Fruit fly (Drosophila melanogaster) whole organism, embryonic: ENCODE data around the gene CG5013.
A peak's percentile ranks its signal among the peaks of the same experiment; 100 is the strongest.

ENCODE experiments used
- BtbVII ChIP-seq: fragments of 200-800 bp; sonication (Bioruptor generic); optimal IDR thresholded peaks from 3 replicates; lab custom pipeline; 2017; ENCODE audit warnings: missing biosample characterization, mild to moderate bottlenecking, missing genetic modification characterization
- CG10209 ChIP-seq: fragments of 200-800 bp; sonication (Bioruptor generic); optimal IDR thresholded peaks from 3 replicates; lab custom pipeline; 2017; ENCODE audit warnings: missing biosample characterization, mild to moderate bottlenecking, missing genetic modification characterization, missing genetic modification reagents
- CG10267 ChIP-seq: fragments of 200-800 bp; sonication (Bioruptor generic); optimal IDR thresholded peaks from 2 replicates; lab custom pipeline; 2018; ENCODE audit warnings: missing biosample characterization, mild to moderate bottlenecking, missing genetic modification characterization, moderate library complexity
- CG12942 ChIP-seq: fragments of 200-800 bp; sonication (Bioruptor generic); optimal IDR thresholded peaks from 3 replicates; lab custom pipeline; 2016; ENCODE audit warnings: missing biosample characterization, missing genetic modification characterization
- CG16815 ChIP-seq: fragments of 200-800 bp; sonication (Bioruptor generic); optimal IDR thresholded peaks from 3 replicates; lab custom pipeline; 2017; ENCODE audit warnings: missing biosample characterization, mild to moderate bottlenecking, missing genetic modification characterization
- CG17385 ChIP-seq: fragments of 200-800 bp; sonication (Bioruptor generic); optimal IDR thresholded peaks from 3 replicates; lab custom pipeline; 2018; ENCODE audit warnings: missing biosample characterization, mild to moderate bottlenecking, missing genetic modification characterization
- CG18262 ChIP-seq: fragments of 200-800 bp; optimal IDR thresholded peaks from 3 replicates; lab custom pipeline; 2019; ENCODE audit warnings: missing biosample characterization, mild to moderate bottlenecking, missing genetic modification characterization, moderate library complexity
- CG18476 ChIP-seq: fragments of 200-800 bp; sonication (Bioruptor generic); optimal IDR thresholded peaks from 2 replicates; lab custom pipeline; 2016; ENCODE audit warnings: missing biosample characterization, mild to moderate bottlenecking, missing genetic modification characterization
- CG18599 ChIP-seq: fragments of 200-800 bp; sonication (Bioruptor generic); optimal IDR thresholded peaks from 3 replicates; lab custom pipeline; 2017; ENCODE audit warnings: missing biosample characterization, missing genetic modification characterization, mild to moderate bottlenecking, moderate library complexity, missing genetic modification reagents
- CG2120 ChIP-seq: fragments of 200-800 bp; sonication (Bioruptor generic); optimal IDR thresholded peaks from 3 replicates; lab custom pipeline; 2016; ENCODE audit warnings: missing biosample characterization, missing genetic modification characterization
- CG2199 ChIP-seq: fragments of 200-800 bp; sonication (Bioruptor generic); IDR thresholded peaks from 3 replicates; pipeline ENCODE4 v1.3.6; 2022; ENCODE audit warnings: missing biosample characterization, missing genetic modification characterization
- CG31365 ChIP-seq: fragments of 200-800 bp; sonication (Bioruptor generic); optimal IDR thresholded peaks from 2 replicates; lab custom pipeline; 2018; ENCODE audit warnings: missing biosample characterization, mild to moderate bottlenecking, missing genetic modification characterization
- CG34224 ChIP-seq: fragments of 200-800 bp; sonication (Bioruptor generic); IDR thresholded peaks from 3 replicates; pipeline ENCODE4 v1.3.6; 2022; ENCODE audit warnings: missing biosample characterization, missing genetic modification characterization; ENCODE audit not compliant: partially characterized antibody
- CG42726 ChIP-seq: fragments of 200-800 bp; sonication (Bioruptor generic); IDR thresholded peaks from 2 replicates; pipeline ENCODE4 v1.3.6; 2022; ENCODE audit warnings: missing biosample characterization, missing genetic modification characterization; ENCODE audit not compliant: partially characterized antibody
- CG4707 ChIP-seq: fragments of 200-800 bp; sonication (Bioruptor generic); optimal IDR thresholded peaks from 2 replicates; lab custom pipeline; 2018; ENCODE audit warnings: missing biosample characterization, mild to moderate bottlenecking, missing genetic modification characterization, moderate library complexity
- CG5180 ChIP-seq: fragments of 200-800 bp; sonication (Bioruptor generic); optimal IDR thresholded peaks from 3 replicates; lab custom pipeline; 2017; ENCODE audit warnings: missing biosample characterization, missing genetic modification characterization, mild to moderate bottlenecking, moderate library complexity, missing genetic modification reagents
- CG6175 ChIP-seq: fragments of 200-800 bp; sonication (Bioruptor generic); IDR thresholded peaks from 3 replicates; pipeline ENCODE4 v1.3.6; 2022; ENCODE audit warnings: missing biosample characterization, missing genetic modification characterization
- CG6654 ChIP-seq: fragments of 200-800 bp; sonication (Bioruptor generic); optimal IDR thresholded peaks from 2 replicates; lab custom pipeline; 2017; ENCODE audit warnings: missing biosample characterization, mild to moderate bottlenecking, missing genetic modification characterization
- CG6683 ChIP-seq: fragments of 200-800 bp; sonication (Bioruptor generic); optimal IDR thresholded peaks from 2 replicates; lab custom pipeline; 2017; ENCODE audit warnings: missing biosample characterization, mild to moderate bottlenecking, missing genetic modification characterization, missing genetic modification reagents
- CG7963 ChIP-seq: fragments of 200-800 bp; sonication (Bioruptor generic); IDR thresholded peaks from 3 replicates; pipeline ENCODE4 v1.3.6; 2022; ENCODE audit warnings: missing biosample characterization, missing genetic modification characterization; ENCODE audit not compliant: partially characterized antibody
- CG7987 ChIP-seq: fragments of 200-800 bp; sonication (Bioruptor generic); optimal IDR thresholded peaks from 2 replicates; lab custom pipeline; 2018; ENCODE audit warnings: missing biosample characterization, mild to moderate bottlenecking, missing genetic modification characterization, moderate library complexity
- CG8290 ChIP-seq, 3 experiments: fragments of 200-800 bp; sonication (Bioruptor generic); optimal IDR thresholded peaks; 2 replicates each; lab custom pipeline; 2016 to 2019; ENCODE audit warnings: missing biosample characterization in 3 of 3, missing genetic modification characterization in 3 of 3, mild to moderate bottlenecking in 2 of 3, moderate library complexity in 1 of 3
- CG8478 ChIP-seq: fragments of >200 bp; optimal IDR thresholded peaks from 2 replicates; lab custom pipeline; 2018
- CG9727 ChIP-seq: fragments of 200-800 bp; sonication (Bioruptor generic); optimal IDR thresholded peaks from 3 replicates; lab custom pipeline; 2017; ENCODE audit warnings: missing biosample characterization, mild to moderate bottlenecking, missing genetic modification characterization
- CG9797 ChIP-seq: fragments of 200-800 bp; sonication (Bioruptor generic); optimal IDR thresholded peaks from 3 replicates; lab custom pipeline; 2018; ENCODE audit warnings: missing biosample characterization, mild to moderate bottlenecking, missing genetic modification characterization
- Doc2 ChIP-seq: fragments of 200-800 bp; sonication (Bioruptor generic); IDR thresholded peaks from 2 replicates; pipeline ENCODE4 v1.3.6; 2022; ENCODE audit warnings: missing biosample characterization, missing genetic modification characterization
- E2f2 ChIP-seq: fragments of 200-800 bp; sonication (Bioruptor generic); IDR thresholded peaks from 2 replicates; pipeline ENCODE4 v1.3.6; 2022; ENCODE audit warnings: missing biosample characterization, missing genetic modification characterization
- NC2α ChIP-seq: fragments of 200-800 bp; sonication (Bioruptor generic); optimal IDR thresholded peaks from 2 replicates; lab custom pipeline; 2016; ENCODE audit warnings: missing biosample characterization, missing genetic modification characterization
- Ptx1 ChIP-seq: fragments of 200-800 bp; sonication (Bioruptor generic); IDR thresholded peaks from 2 replicates; pipeline ENCODE4 v1.3.6; 2022; ENCODE audit warnings: missing biosample characterization, missing genetic modification characterization
- Scr ChIP-seq: fragments of 200-800 bp; sonication (Bioruptor generic); IDR thresholded peaks from 2 replicates; pipeline ENCODE4 v1.3.6; 2022; ENCODE audit warnings: missing biosample characterization, missing genetic modification characterization; ENCODE audit not compliant: partially characterized antibody
- Sin3A ChIP-seq: fragments of >200 bp; optimal IDR thresholded peaks from 2 replicates; lab custom pipeline; 2018
- Ssrp ChIP-seq: fragments of 200-800 bp; sonication (Bioruptor generic); optimal IDR thresholded peaks from 2 replicates; lab custom pipeline; 2018; ENCODE audit warnings: missing biosample characterization, mild to moderate bottlenecking, missing genetic modification characterization, moderate library complexity
- bbx ChIP-seq: fragments of 200-800 bp; sonication (Bioruptor generic); IDR thresholded peaks from 2 replicates; pipeline ENCODE4 v1.3.6; 2022; ENCODE audit warnings: missing biosample characterization, missing genetic modification characterization; ENCODE audit not compliant: partially characterized antibody
- crc ChIP-seq: fragments of 200-800 bp; sonication (Bioruptor generic); optimal IDR thresholded peaks from 2 replicates; lab custom pipeline; 2016; ENCODE audit warnings: missing biosample characterization, missing genetic modification characterization
- dimm ChIP-seq: fragments of 200-800 bp; sonication (Bioruptor generic); IDR thresholded peaks from 2 replicates; pipeline ENCODE4 v1.3.6; 2022; ENCODE audit warnings: missing biosample characterization, missing genetic modification characterization
- gce ChIP-seq: fragments of 200-800 bp; sonication (Bioruptor generic); IDR thresholded peaks from 3 replicates; pipeline ENCODE4 v1.3.6; 2022; ENCODE audit warnings: missing biosample characterization, missing genetic modification characterization
- hbn ChIP-seq: fragments of 200-800 bp; sonication (Bioruptor generic); IDR thresholded peaks from 2 replicates; pipeline ENCODE4 v1.3.6; 2022; ENCODE audit warnings: missing biosample characterization, missing genetic modification characterization; ENCODE audit not compliant: partially characterized antibody
- kah ChIP-seq: fragments of 200-800 bp; sonication (Bioruptor generic); optimal IDR thresholded peaks from 2 replicates; lab custom pipeline; 2018; ENCODE audit warnings: missing biosample characterization, mild to moderate bottlenecking, missing genetic modification characterization
- lab ChIP-seq: fragments of 200-800 bp; sonication (Bioruptor generic); optimal IDR thresholded peaks from 3 replicates; lab custom pipeline; 2017; ENCODE audit warnings: missing biosample characterization, missing genetic modification characterization, mild to moderate bottlenecking, moderate library complexity, missing genetic modification reagents
- lilli ChIP-seq: fragments of 200-800 bp; sonication (Bioruptor generic); optimal IDR thresholded peaks from 3 replicates; lab custom pipeline; 2016; ENCODE audit warnings: missing biosample characterization, missing genetic modification characterization
- nau ChIP-seq: fragments of 200-800 bp; sonication (Bioruptor generic); optimal IDR thresholded peaks from 3 replicates; lab custom pipeline; 2017; ENCODE audit warnings: missing biosample characterization, mild to moderate bottlenecking, missing genetic modification characterization, missing genetic modification reagents
- onecut ChIP-seq: fragments of 200-800 bp; sonication (Bioruptor generic); IDR thresholded peaks from 2 replicates; pipeline ENCODE4 v1.3.6; 2022; ENCODE audit warnings: missing biosample characterization, missing genetic modification characterization
- org-1 ChIP-seq: fragments of 200-800 bp; sonication (Bioruptor generic); optimal IDR thresholded peaks from 2 replicates; lab custom pipeline; 2017; ENCODE audit warnings: missing biosample characterization, missing genetic modification characterization
- scrt ChIP-seq: fragments of 200-800 bp; sonication (Bioruptor generic); optimal IDR thresholded peaks from 2 replicates; lab custom pipeline; 2018; ENCODE audit warnings: missing biosample characterization, mild to moderate bottlenecking, missing genetic modification characterization, moderate library complexity
- slbo ChIP-seq: fragments of 200-800 bp; sonication (Bioruptor generic); IDR thresholded peaks from 2 replicates; pipeline ENCODE4 v1.3.6; 2022; ENCODE audit warnings: missing biosample characterization, missing genetic modification characterization
- sqz ChIP-seq: fragments of 200-800 bp; sonication (Bioruptor generic); optimal IDR thresholded peaks from 3 replicates; lab custom pipeline; 2018; ENCODE audit warnings: missing biosample characterization, mild to moderate bottlenecking, missing genetic modification characterization
- usp ChIP-seq: fragments of >200 bp; optimal IDR thresholded peaks from 2 replicates; lab custom pipeline; 2017; ENCODE audit warnings: missing biosample characterization, missing genetic modification characterization
- vnd ChIP-seq: fragments of 200-800 bp; sonication (Bioruptor generic); IDR thresholded peaks from 3 replicates; pipeline ENCODE4 v1.3.6; 2022; ENCODE audit warnings: missing biosample characterization, missing genetic modification characterization; ENCODE audit not compliant: partially characterized antibody

Gene CG5013

DNA sequence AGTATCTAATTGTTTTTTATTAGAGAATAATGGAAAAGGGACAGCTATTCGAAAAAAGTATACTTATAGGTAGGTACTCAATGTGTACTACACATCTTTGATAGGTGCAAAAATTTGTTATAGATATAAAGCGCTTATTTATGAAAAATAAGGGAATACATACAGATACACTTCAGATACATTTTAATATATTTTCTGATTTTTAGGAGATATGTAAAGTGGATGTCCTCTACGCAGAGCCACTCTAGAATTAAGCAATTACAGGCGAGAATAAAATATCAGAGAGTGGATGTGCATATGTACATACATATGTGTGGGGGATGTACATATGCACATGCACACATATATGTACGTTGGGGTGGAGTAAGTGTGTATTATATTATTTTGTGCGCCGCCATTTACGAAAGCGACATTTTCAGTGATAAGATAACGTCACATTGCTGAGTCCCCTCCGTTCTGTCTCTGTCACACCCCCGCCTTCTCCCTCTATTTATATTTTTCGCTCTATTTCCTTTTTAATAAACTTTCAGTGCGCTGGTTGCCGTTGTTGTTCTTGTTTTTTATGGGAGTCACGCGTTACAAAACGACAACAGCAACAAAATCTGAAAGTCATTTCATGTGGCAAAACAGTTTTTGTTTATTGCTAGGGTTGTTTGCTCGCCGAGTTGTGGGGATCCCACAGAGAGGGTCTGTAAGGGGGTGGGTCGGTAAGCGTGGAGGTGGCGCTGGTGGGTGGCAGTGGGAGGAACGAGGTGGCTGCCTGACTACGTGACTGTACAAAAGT lies 44.6 kb upstream of the CG5013 start (continued):
- TF ChIP-seq BtbVII (GFP tag; lab: Kevin White, UChicago) (peak; percentile 50), CG8478 (no peak), CG7987 (GFP tag; lab: Kevin White, UChicago) (peak; percentile 65), onecut (GFP tag; lab: Robert Waterston, UW) (no peak), CG18476 (GFP tag; lab: Kevin White, UChicago) (no peak), CG10267 (no peak), CG6683 (GFP tag; lab: Kevin White, UChicago) (no peak), Doc2 (no peak), CG42726 (GFP tag; lab: Robert Waterston, UW) (no peak), usp (no peak), sqz (GFP tag; lab: Kevin White, UChicago) (peak; percentile 7), E2f2 (no peak), CG6175 (GFP tag; lab: Robert Waterston, UW) (peak; percentile 74; the same call in 2 of the 3 replicates), CG10209 (GFP tag; lab: Kevin White, UChicago) (peak; percentile 34), hbn (no peak), CG7963 (GFP tag; lab: Robert Waterston, UW) (no peak), nau (GFP tag; lab: Kevin White, UChicago) (no peak), dimm (GFP tag; lab: Robert Waterston, UW) (no peak), CG9797 (no peak), NC2α (GFP tag; lab: Kevin White, UChicago) (no peak), CG2120 (GFP tag; lab: Kevin White, UChicago) (no peak), CG4707 (GFP tag; lab: Kevin White, UChicago) (no peak), crc (GFP tag; lab: Kevin White, UChicago) (no peak), Sin3A (lab: Kevin White, UChicago) (no peak), CG2199 (0 out of 3 replicates have a peak, but pooled peaks have one; percentile 24), CG9727 (peak; percentile 45), Ssrp (tag; lab: Kevin White, UChicago) (no peak), scrt (GFP tag; lab: Kevin White, UChicago) (peak; percentile 12), slbo (GFP tag; lab: Robert Waterston, UW) (no peak), CG8290 (GFP tag; optimal IDR thresholded peaks at IDR 0.05; lab: Kevin White, UChicago) (no peak), CG8290 (tag; optimal IDR thresholded peaks at IDR 0.05; lab: Kevin White, UChicago) (peak in 1 of 2 experiments; percentile 33), lab (GFP tag; lab: Kevin White, UChicago) (peak; percentile 82), bbx (no peak), CG6654 (GFP tag; lab: Kevin White, UChicago) (no peak), vnd (0 out of 3 replicates have a peak, but pooled peaks have one; percentile 49), org-1 (no peak), Ptx1 (GFP tag; lab: Robert Waterston, UW) (no peak), Scr (GFP tag; lab: Robert Waterston, UW) (0 out of 2 replicates have a peak, but pooled peaks have one; percentile 22), CG18262 (no peak), CG16815 (GFP tag; lab: Kevin White, UChicago) (no peak), CG5180 (no peak), CG31365 (no peak), CG18599 (GFP tag; lab: Kevin White, UChicago) (peak; percentile 66), lilli (no peak), CG34224 (GFP tag; lab: Robert Waterston, UW) (0 out of 3 replicates have a peak, but pooled peaks have one; percentile 8), kah (GFP tag; lab: Kevin White, UChicago) (peak; percentile 6), CG12942 (no peak), gce (GFP tag; lab: Robert Waterston, UW) (no peak), CG17385 (peak; percentile 10)
